Worm (Caenorhabditis elegans): ENCODE data around the gene ptp-3.
A peak's percentile ranks its signal among the peaks of the same experiment; 100 is the strongest.

ptp-3 gene

DNA sequence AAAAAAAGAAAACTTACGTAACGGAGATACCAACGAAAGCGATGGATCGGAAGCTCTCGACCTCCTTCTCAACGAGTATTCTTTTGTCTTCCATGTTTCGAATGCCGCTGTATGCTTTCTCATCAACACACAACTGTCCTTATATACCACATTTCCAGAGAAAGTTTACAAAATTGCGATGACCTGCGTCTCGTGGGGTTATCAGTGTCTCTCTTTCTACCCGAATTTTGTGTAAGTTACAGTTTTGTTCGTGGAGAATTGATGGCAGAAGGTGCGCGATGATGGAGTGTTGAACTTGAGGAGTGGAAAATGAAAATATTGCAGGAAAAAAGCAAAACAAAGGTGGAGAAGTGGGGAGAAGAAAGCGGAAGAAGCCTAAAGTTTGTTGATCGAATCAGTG, 38.3 kb downstream of the ptp-3 start, which contains the start of gene col-81 (continued):
- TF ChIP-seq cebp-1 (GFP tag; IDR thresholded peaks at IDR 0.05) (no peak), cebp-1 (tag; optimal IDR thresholded peaks at IDR 0.05) (no peak), D2030.7 (GFP tag; IDR thresholded peaks at IDR 0.05) (no peak), attf-3 (GFP tag; conservative IDR thresholded peaks at IDR 0.05) (no peak), rpc-1 (optimal IDR thresholded peaks at IDR 0.05) (no peak), rpc-1 (tag; optimal IDR thresholded peaks at IDR 0.05) (no peak)

DNA sequence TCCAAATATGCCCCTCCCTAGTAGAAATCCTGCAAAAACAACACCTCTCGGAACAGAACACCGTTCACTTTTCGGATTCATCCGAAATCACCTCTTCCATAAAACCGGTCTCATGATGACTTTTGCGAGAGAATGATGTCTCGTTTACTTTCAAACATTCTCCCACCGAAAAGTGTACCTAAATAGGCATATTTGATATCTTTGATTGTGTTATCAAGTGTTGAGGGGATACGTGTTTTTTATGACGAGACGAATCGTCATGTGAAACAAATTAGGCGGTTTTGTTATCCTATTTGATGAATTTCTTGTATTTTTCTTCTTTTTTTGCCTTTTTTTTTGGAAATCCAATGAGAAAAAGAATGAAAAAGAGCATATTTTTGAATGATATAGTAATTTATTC, 39.9 kb downstream of the ptp-3 start:
- TF ChIP-seq hmg-20 (GFP tag; IDR thresholded peaks at IDR 0.05): no peak
- no peak for TF ChIP-seq attf-6 (GFP tag; IDR thresholded peaks at IDR 0.05)
- TF ChIP-seq nfyb-1 (GFP tag; IDR thresholded peaks at IDR 0.05): no peak
- TF ChIP-seq bed-2 (GFP tag; IDR thresholded peaks at IDR 0.05): no peak
- TF ChIP-seq ztf-28 (GFP tag; IDR thresholded peaks at IDR 0.05): no peak
- TF ChIP-seq snpc-1.3 (tag; optimal IDR thresholded peaks at IDR 0.05; ENCODE audit: insufficient read depth): no peak
- no peak for TF ChIP-seq sea-2 (GFP tag; IDR thresholded peaks at IDR 0.05)
- no peak for TF ChIP-seq chd-7 (tag; optimal IDR thresholded peaks at IDR 0.05)
- no peak for TF ChIP-seq somi-1 (GFP tag; optimal IDR thresholded peaks at IDR 0.05)
- no peak for TF ChIP-seq mel-28 (tag; optimal IDR thresholded peaks at IDR 0.05; ENCODE audit: borderline replicate concordance)
- TF ChIP-seq ceh-58 (GFP tag; IDR thresholded peaks at IDR 0.05): no peak
- TF ChIP-seq zfh-2 (GFP tag; conservative IDR thresholded peaks at IDR 0.05): no peak

DNA sequence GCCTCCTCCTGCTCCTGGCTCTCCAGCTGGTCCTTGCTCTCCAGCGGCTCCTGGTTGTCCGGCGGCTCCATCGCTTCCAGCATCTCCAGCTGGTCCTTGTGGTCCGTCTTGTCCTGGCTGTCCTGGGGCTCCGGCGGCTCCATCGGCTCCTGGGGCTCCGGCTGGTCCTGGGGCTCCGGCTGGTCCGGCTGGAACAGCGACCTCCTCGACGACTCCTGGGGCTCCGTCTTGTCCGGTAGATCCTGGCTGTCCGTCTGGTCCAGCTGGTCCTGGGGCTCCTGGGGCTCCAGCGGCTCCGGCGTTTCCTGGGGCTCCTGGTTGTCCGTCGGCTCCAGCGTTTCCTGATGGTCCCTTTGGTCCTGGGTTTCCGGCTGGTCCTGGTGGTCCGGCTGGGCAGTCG, 40.4 kb downstream of the ptp-3 start:
- TF ChIP-seq repo-1 (tag; optimal IDR thresholded peaks at IDR 0.05): no peak
- peak; percentile 99 for TF ChIP-seq egrh-3 (GFP tag; IDR thresholded peaks at IDR 0.05)
- no peak for TF ChIP-seq ceh-100 (GFP tag; IDR thresholded peaks at IDR 0.05)
- TF ChIP-seq mcd-1 (GFP tag; IDR thresholded peaks at IDR 0.05): peak; percentile 45; the same call in 1 of the 2 replicates
- TF ChIP-seq K12H6.12 (tag; optimal IDR thresholded peaks at IDR 0.05): no peak
- TF ChIP-seq zfh-2 (GFP tag; conservative IDR thresholded peaks at IDR 0.05): peak; percentile 94
- peak; percentile 15 for TF ChIP-seq athp-1 (tag; optimal IDR thresholded peaks at IDR 0.05)
- no peak for TF ChIP-seq lag-1 (GFP tag; IDR thresholded peaks at IDR 0.05)

DNA sequence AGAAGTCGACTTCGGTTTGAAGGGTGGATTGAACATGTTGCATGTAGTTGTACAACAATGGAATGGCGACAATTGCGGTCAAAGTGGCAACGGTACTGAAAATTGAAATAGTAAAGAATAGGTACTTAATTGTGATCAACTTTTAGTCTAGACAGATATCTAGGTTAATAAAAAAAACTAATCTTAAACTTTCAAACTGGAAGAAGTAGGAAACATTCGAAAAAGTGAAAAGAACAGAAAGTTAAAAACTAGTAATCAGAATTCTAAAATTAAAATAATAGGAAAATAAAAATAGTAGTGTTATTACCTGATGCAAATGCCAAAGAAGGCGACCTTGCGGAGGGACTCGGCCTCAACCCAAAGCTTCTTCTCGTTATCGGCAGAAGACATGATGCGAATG, 41.1 kb downstream of the ptp-3 start:
- TF ChIP-seq ccch-3 (GFP tag; optimal IDR thresholded peaks at IDR 0.05) (no peak), sdz-38 (tag; optimal IDR thresholded peaks at IDR 0.05) (no peak), athp-1 (tag; optimal IDR thresholded peaks at IDR 0.05) (no peak), egl-44 (GFP tag; IDR thresholded peaks at IDR 0.05) (no peak), lir-1 (GFP tag; conservative IDR thresholded peaks at IDR 0.05) (no peak), nhr-179 (tag; optimal IDR thresholded peaks at IDR 0.05) (no peak), zfh-2 (GFP tag; conservative IDR thresholded peaks at IDR 0.05) (no peak)

DNA sequence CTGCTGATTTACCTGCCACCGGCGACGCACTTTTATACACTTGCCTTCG, 41.3 kb downstream of the ptp-3 start, which contains the start of gene ram-2:
Gene ram-2 (minus strand): TSS at position 47 of the 49 bp plus-strand sequence.
- TF ChIP-seq mcd-1 (GFP tag; IDR thresholded peaks at IDR 0.05) (no peak), K11D2.4 (GFP tag; IDR thresholded peaks at IDR 0.05) (no peak), attf-5 (GFP tag; optimal IDR thresholded peaks at IDR 0.05) (no peak), nfyb-1 (GFP tag; IDR thresholded peaks at IDR 0.05) (no peak)

DNA sequence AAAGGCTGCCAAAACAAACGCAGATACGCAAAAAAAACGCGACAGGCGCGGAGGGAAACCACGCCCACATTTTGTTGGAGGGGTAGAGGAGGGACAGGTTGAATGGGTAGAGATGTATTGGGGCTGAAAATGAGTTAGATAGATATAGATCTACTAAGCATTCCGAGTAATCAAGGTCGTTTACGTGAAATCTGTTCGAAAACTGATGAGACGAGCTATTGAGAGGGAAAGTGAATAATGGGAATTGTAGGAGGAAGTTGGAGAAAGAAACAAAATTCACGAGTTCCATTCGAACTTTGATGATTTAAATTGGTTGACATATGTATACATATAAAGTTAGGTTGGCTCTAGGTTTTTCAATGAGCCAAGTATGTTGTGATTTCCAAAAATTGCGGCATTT, 41.5 kb downstream of the ptp-3 start:
- TF ChIP-seq attf-6 (GFP tag; IDR thresholded peaks at IDR 0.05) (no peak), nhr-90 (tag; optimal IDR thresholded peaks at IDR 0.05) (no peak), F23B12.7 (tag; optimal IDR thresholded peaks at IDR 0.05; ENCODE audit: insufficient read depth) (no peak), mxl-1 (tag; optimal IDR thresholded peaks at IDR 0.05) (no peak), tbp1 (GFP tag; optimal IDR thresholded peaks at IDR 0.05) (no peak), ccch-3 (GFP tag; optimal IDR thresholded peaks at IDR 0.05) (no peak), lin-40 (tag; optimal IDR thresholded peaks at IDR 0.05) (no peak)
